Fruit fly (Drosophila melanogaster) Kc167 (cell line): ENCODE data around the gene Fer3HCH.

Experiments
- Sin3A ChIP-seq: fragments of >200 bp; optimal IDR thresholded peaks from 2 replicates; lab custom pipeline; 2018; ENCODE audit warnings: missing external identifiers
- insv ChIP-seq: fragments of >200 bp; optimal IDR thresholded peaks from 3 replicates; lab custom pipeline; 2018; ENCODE audit warnings: missing external identifiers
- psq ChIP-seq: fragments of >200 bp; optimal IDR thresholded peaks from 2 replicates; lab custom pipeline; 2017; ENCODE audit warnings: missing external identifiers
- ttk ChIP-seq: sonication (Bioruptor generic); optimal IDR thresholded peaks from 2 replicates; lab custom pipeline; 2017; ENCODE audit warnings: missing external identifiers

- no peak for TF ChIP-seq insv (lab: Kevin White, UChicago)
- no peak for TF ChIP-seq ttk (lab: Kevin White, UChicago)
- TF ChIP-seq psq (lab: Kevin White, UChicago), result no peak
- TF ChIP-seq Sin3A, result no peak
These were observed 37.9 kb upstream of the Fer3HCH start for dm6 chrX:13145858-13146257.
